Worm (Caenorhabditis elegans): Measurements from ENCODE around the gene T01D3.1.

Gene T01D3.1

DNA sequence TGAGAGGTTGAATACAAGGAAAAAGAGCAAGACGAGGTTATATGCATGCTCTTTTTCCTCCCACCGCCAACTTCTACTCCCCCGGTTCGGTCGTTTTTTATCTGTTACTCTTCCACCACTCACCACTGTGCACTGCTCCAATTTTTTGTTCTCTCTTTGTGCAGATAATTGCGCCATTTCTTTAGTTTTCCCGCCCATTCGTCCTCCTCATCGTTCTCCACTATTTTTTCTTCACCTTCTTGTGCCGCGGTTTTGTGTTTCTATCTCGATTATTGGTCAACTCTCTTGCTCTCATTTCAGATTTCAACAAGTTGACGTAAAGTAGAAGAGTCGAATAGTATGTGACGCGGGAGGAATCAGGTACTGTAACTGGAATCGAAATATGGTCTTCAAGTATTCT lies at the start of gene T01D3.1:
TSS of gene T01D3.1 (plus strand) at position 301 of the 400 bp plus-strand sequence.
- no peak for TF ChIP-seq flt-1 (GFP tag; IDR thresholded peaks at IDR 0.05)
- TF ChIP-seq sea-1 (GFP tag; conservative IDR thresholded peaks at IDR 0.05), result no peak
- TF ChIP-seq B0310.2 (tag; optimal IDR thresholded peaks at IDR 0.05), result no peak

DNA sequence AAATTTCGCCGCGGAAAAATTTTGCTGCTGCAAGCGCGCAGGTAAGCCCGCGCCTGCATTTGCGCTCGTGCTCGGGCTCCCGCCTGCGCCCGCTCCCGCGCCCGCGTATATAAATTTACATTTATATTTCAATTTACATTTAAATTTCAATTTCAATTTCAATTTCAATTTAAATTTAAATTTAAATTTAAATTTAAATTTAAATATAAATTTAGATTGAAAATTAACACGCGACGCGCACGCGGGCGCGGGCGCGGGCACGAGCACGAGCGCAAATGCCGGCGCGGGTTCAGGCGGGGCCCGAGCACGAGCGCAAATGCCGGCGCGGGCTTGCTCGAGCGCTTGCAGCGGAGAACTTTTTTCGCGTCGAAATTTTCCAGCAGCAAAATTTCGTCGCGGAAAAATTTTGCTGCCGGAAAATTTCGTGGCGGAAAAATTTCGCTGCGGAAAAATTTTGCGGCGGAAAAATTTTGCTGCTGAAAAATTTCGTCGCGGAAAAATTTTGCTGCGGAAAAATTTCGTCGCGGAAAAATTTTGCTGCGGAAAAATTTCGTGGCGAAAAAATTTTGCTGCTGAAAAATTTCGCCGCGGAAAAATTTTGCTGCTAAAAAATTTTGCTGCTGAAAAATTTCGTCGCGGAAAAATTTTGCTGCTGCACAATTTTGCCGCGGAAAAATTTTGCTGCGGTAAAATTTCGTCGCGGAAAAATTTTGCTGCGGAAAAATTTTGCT lies 43.7 kb upstream of the T01D3.1 start:
- TF ChIP-seq sea-1 (GFP tag; conservative IDR thresholded peaks at IDR 0.05) (peak; percentile 78), hnd-1 (tag; optimal IDR thresholded peaks at IDR 0.05) (no peak), tra-4 (tag; optimal IDR thresholded peaks at IDR 0.05) (no peak), ceh-13 (GFP tag; optimal IDR thresholded peaks at IDR 0.05) (no peak), B0310.2 (tag; optimal IDR thresholded peaks at IDR 0.05) (no peak), flt-1 (GFP tag; IDR thresholded peaks at IDR 0.05) (peak; percentile 50; the same call in 1 of the 2 replicates), ama-1 (optimal IDR thresholded peaks at IDR 0.05) (no peak), hmg-4 (GFP tag; optimal IDR thresholded peaks at IDR 0.05) (no peak), aly-1 (tag; optimal IDR thresholded peaks at IDR 0.05) (no peak), hmbx-1 (tag; optimal IDR thresholded peaks at IDR 0.05) (no peak), tbx-11 (GFP tag; IDR thresholded peaks at IDR 0.05) (peak; percentile 42; the same call in 1 of the 2 replicates), tbx-37 (GFP tag; conservative IDR thresholded peaks at IDR 0.05) (no peak), F13C5.2 (tag; optimal IDR thresholded peaks at IDR 0.05) (no peak), pes-1 (GFP tag; IDR thresholded peaks at IDR 0.05) (peak; percentile 75), ceh-36 (tag; optimal IDR thresholded peaks at IDR 0.05) (no peak), scrt-1 (GFP tag; IDR thresholded peaks at IDR 0.05) (0 out of 2 replicates have a peak, but pooled peaks have one; percentile 62)

DNA sequence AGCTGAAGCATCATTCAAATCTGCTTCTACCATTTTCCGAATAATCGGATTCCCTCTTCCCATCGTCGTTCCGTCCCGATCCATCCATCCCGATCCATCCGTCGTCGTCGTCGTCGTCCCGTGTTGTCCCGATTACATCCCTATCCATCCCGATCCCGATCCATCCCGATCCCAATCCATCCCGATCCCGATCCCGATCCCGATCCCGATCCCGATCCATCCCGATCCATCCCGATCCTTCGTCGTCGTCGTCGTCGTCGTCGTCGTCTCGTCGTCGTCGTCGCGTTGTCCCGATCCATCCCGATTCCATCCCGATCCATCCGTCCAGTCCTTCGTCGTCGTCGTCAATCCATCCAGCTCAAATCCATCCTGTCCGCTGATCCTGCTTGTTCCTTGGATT lies 42.5 kb upstream of the T01D3.1 start:
- TF ChIP-seq tra-4 (tag; optimal IDR thresholded peaks at IDR 0.05) (no peak), aly-1 (tag; optimal IDR thresholded peaks at IDR 0.05) (peak; percentile 14)

DNA sequence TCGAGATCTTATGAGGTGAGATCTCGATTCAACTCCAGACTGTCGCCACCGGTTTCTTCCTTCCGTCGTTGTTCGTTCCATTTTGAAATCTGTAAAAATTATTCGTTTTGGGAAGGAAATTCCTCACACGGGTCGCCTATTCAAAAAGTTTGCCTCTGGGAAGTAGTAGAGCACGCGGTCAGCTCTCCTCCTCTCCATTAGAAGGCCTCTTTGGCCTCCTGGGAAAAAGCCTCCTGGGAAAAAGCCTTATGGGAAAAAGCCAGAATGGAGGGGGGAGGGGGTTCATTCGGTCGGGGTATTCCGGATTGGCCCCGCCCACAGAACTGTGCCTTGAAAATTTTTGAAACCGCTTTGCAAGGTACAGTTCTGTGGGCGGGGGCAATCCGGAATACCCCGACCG lies 42.1 kb upstream of the T01D3.1 start:
- TF ChIP-seq hmbx-1 (tag; optimal IDR thresholded peaks at IDR 0.05) (no peak), pes-1 (GFP tag; IDR thresholded peaks at IDR 0.05) (peak; percentile 44; the same call in 1 of the 2 replicates), ets-7 (tag; optimal IDR thresholded peaks at IDR 0.05) (no peak), hmg-4 (GFP tag; optimal IDR thresholded peaks at IDR 0.05) (no peak), ama-1 (optimal IDR thresholded peaks at IDR 0.05) (no peak)

DNA sequence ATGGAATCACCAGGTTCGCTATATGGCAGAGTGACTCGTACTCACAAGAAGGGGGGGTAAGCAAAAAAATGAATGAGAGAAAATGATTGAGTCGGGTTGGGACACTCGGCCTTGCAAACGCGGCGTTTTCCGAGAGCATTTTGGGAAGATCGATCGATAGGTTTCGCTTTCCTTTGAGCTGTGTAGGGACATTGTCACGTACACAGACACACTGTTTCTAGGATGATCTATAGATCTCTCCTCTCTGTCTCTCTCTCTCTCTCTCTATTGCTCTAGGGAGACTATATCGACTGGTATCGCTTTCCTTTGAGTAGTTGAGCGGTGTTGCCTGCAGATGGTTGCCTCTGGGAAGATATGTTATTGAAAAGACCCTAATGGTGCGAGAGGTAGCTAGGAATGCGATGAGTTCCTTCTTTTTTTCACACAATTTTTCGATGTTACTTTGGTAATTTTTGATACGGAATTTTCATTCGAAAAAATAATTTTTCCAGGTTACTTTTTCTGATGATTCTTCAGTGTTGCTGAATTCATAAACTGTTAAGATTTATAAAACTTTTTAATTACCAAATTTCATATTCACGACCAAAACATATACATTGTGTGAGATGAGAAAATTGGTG lies 39.9 kb upstream of the T01D3.1 start, which contains the start of gene H37A05.4:
TSS of gene H37A05.4 (minus strand) at position 51 of the 620 bp plus-strand sequence.
- no peak for TF ChIP-seq hnd-1 (tag; optimal IDR thresholded peaks at IDR 0.05)
- TF ChIP-seq flt-1 (GFP tag; IDR thresholded peaks at IDR 0.05), result no peak
- TF ChIP-seq scrt-1 (GFP tag; IDR thresholded peaks at IDR 0.05), result no peak
- TF ChIP-seq aly-1 (tag; optimal IDR thresholded peaks at IDR 0.05), result no peak
- peak; percentile 2 for TF ChIP-seq hmg-4 (GFP tag; optimal IDR thresholded peaks at IDR 0.05)

DNA sequence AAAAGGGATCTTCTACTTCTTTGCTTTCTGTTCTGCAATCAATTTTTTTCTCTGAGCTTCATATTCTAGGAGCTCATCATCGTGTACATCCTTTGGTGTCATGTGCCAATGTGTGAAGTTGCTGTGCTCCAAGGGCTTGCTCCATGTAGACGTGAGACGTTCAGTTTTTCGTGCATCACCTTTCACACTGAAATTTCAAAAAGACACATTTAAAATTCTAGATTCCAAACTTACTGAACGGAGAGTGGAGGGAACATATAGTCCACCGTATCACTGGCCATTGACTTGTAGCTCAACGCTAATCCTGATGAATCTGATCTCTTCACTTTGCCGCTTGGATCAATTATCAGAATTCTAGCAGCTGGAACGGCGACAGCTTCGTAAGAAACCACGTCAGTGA lies 38.9 kb upstream of the T01D3.1 start:
- no peak for TF ChIP-seq scrt-1 (GFP tag; IDR thresholded peaks at IDR 0.05)
- TF ChIP-seq ceh-36 (tag; optimal IDR thresholded peaks at IDR 0.05), result no peak
- TF ChIP-seq tra-4 (tag; optimal IDR thresholded peaks at IDR 0.05), result no peak
- no peak for TF ChIP-seq F13C5.2 (tag; optimal IDR thresholded peaks at IDR 0.05)
- TF ChIP-seq hmg-4 (GFP tag; optimal IDR thresholded peaks at IDR 0.05), result no peak
- no peak for TF ChIP-seq pes-1 (GFP tag; IDR thresholded peaks at IDR 0.05)
- TF ChIP-seq ets-7 (tag; optimal IDR thresholded peaks at IDR 0.05), result no peak

DNA sequence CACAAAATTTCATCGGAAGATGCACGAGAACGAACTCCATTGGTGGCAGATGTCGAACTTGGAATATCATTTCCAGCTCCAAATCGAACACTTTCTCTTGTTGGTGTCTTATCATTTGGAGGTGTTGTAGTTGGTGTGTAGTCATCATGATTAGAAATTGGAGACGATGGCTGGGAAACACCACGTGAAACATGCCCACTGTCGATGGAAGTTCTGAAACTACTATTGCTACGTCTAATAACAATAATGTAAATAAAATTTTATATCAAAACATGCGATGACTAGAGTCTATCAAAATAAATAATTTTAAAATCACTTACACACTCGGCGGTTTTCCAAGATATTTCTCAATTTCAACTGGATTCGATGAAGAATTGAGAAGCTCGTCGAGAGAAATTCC lies 37.4 kb upstream of the T01D3.1 start:
- TF ChIP-seq hnd-1 (tag; optimal IDR thresholded peaks at IDR 0.05) (no peak), sea-1 (GFP tag; conservative IDR thresholded peaks at IDR 0.05) (no peak), ceh-13 (GFP tag; optimal IDR thresholded peaks at IDR 0.05) (no peak), B0310.2 (tag; optimal IDR thresholded peaks at IDR 0.05) (no peak), ama-1 (optimal IDR thresholded peaks at IDR 0.05) (no peak), F13C5.2 (tag; optimal IDR thresholded peaks at IDR 0.05) (no peak), tbx-37 (GFP tag; conservative IDR thresholded peaks at IDR 0.05) (no peak), pes-1 (GFP tag; IDR thresholded peaks at IDR 0.05) (no peak), hmbx-1 (tag; optimal IDR thresholded peaks at IDR 0.05) (no peak), ceh-36 (tag; optimal IDR thresholded peaks at IDR 0.05) (no peak), ets-7 (tag; optimal IDR thresholded peaks at IDR 0.05) (no peak), flt-1 (GFP tag; IDR thresholded peaks at IDR 0.05) (no peak), scrt-1 (GFP tag; IDR thresholded peaks at IDR 0.05) (no peak), hmg-4 (GFP tag; optimal IDR thresholded peaks at IDR 0.05) (no peak)

DNA sequence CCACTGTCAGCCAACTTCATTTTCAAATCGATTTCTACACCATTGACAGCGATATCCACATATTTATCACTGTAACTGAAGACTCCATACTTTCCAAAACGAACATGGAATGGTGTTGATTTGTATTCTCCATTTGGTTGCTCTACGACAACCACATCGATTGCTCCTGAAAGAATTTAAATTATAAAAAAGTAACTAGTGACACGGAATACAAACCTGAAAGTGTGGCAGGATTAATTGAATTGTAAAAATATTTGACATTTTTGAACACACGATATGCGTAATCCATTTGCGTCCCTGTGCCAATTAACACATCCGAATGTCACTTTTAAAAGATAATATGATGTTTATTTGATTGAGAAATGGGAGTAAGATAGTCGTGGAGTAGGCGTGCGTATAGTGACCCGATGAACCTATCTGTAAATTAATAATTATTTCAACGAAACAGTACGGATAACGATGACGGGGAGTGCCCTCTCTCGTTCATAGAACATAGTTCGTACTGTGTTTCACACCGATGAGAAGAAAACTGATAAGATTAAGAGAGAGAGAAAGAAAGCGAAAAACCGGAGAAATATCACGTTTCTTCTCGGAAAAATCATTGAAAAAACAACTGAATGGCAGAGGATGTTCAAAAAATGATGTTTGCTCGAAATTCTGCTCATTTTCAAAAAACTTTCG lies 35.8 kb upstream of the T01D3.1 start, which contains the start of gene lpin-1:
TSS of gene lpin-1 (minus strand) at position 417 of the 681 bp plus-strand sequence.
- TF ChIP-seq aly-1 (tag; optimal IDR thresholded peaks at IDR 0.05), result no peak
- TF ChIP-seq B0310.2 (tag; optimal IDR thresholded peaks at IDR 0.05), result no peak
- no peak for TF ChIP-seq sea-1 (GFP tag; conservative IDR thresholded peaks at IDR 0.05)
- no peak for TF ChIP-seq tbx-11 (GFP tag; IDR thresholded peaks at IDR 0.05)
- TF ChIP-seq hmg-4 (GFP tag; optimal IDR thresholded peaks at IDR 0.05), result no peak
- no peak for TF ChIP-seq ama-1 (optimal IDR thresholded peaks at IDR 0.05)
- no peak for TF ChIP-seq hmbx-1 (tag; optimal IDR thresholded peaks at IDR 0.05)
- no peak for TF ChIP-seq tbx-37 (GFP tag; conservative IDR thresholded peaks at IDR 0.05)
- TF ChIP-seq ets-7 (tag; optimal IDR thresholded peaks at IDR 0.05), result no peak
- TF ChIP-seq pes-1 (GFP tag; IDR thresholded peaks at IDR 0.05), result no peak
- no peak for TF ChIP-seq scrt-1 (GFP tag; IDR thresholded peaks at IDR 0.05)
- no peak for TF ChIP-seq hnd-1 (tag; optimal IDR thresholded peaks at IDR 0.05)

Data from whole organism, early embryonic.